Worm (Caenorhabditis elegans) whole organism, L4/young adult: ENCODE measurements around the gene mrpl-53.

Experiments
- dao-5 ChIP-seq: sonication (generic microtip); optimal IDR thresholded peaks from 2 replicates; lab custom pipeline; 2016; ENCODE audit warnings: missing genotype, missing genetic modification characterization, moderate library complexity, missing compliant biosample characterization
- him-1 ChIP-seq: sonication (generic microtip); optimal IDR thresholded peaks from 2 replicates; lab custom pipeline; 2016; ENCODE audit warnings: missing genotype, missing genetic modification reagents, missing genetic modification characterization, missing compliant biosample characterization

DNA sequence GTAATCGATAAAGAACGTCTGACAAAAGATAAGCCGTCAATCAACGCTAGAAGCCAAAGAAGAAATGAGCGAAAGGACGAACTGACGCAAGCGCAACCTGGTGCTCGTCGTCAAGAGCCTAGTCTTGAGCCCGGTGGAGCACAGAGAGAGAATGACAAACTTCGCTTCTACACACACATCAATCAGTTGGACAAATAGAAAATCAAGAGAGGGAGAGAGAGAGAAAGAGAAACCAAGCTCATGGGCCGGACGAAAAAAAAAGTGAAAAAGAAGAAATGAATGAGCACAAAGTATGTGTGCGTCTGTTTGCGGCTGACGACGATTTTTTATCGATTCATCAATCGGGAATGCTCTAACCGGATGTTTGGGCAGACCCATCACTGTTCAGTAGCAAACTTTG lies 23.7 kb downstream of the mrpl-53 start:
- no peak for TF ChIP-seq dao-5 (tag; lab: Kevin White, UChicago)
- TF ChIP-seq him-1 (tag; lab: Kevin White, UChicago): no peak
